Worm (Caenorhabditis elegans): ENCODE measurements around the gene bpnt-1.

bpnt-1 gene

DNA sequence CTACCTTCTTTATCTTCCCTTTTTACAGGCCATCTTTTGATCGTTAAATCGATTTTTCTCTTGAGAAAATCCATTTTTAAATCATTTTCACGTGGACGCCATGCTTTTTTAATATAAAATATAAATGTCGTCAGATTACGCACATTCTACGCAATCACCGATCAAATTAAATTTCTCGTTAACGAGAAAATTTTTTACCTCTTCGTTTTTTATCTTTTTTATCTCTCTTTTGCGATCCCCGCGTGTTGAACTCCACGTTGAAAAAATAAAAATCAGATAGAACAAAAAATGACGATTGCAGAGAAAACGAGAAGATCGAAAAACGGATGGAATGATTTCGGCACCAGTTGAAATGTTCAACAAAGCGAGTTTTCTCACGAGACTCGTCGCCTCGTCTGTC, at the start of gene bpnt-1:
Gene bpnt-1 (plus strand): TSS at position 301 of the 400 bp plus-strand sequence.
- TF ChIP-seq ceh-28 (tag; optimal IDR thresholded peaks at IDR 0.05) (peak; percentile 14), R02D3.7 (tag; optimal IDR thresholded peaks at IDR 0.05) (no peak)

DNA sequence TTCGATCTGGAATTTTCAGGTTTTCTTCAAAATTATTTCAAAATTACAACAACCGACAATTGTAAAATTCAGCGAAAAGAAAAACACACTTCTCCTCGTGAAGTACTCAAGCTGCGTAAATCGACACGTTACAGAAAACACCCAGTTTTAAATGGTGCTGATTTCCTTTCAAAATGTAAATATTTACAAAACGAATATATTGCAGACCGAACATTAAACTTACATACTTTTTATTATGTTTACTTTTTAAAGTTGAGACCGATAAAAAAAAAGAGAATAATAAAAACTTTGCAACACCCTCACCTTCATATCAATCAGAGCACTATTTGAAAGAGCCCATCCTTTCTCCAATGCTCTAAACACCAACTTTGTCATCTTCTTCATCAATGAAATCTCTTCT, 49.2 kb upstream of the bpnt-1 start:
- TF ChIP-seq jun-1 (tag; optimal IDR thresholded peaks at IDR 0.05) (no peak), ceh-16 (tag; optimal IDR thresholded peaks at IDR 0.05) (no peak), pha-4 (tag; optimal IDR thresholded peaks at IDR 0.05) (peak; percentile 78), nhr-23 (tag; optimal IDR thresholded peaks at IDR 0.05) (no peak), zag-1 (tag; optimal IDR thresholded peaks at IDR 0.05) (no peak), elt-2 (tag; optimal IDR thresholded peaks at IDR 0.05) (peak; percentile 0), nhr-28 (tag; optimal IDR thresholded peaks at IDR 0.05) (no peak), nhr-43 (tag; optimal IDR thresholded peaks at IDR 0.05; ENCODE audit: poor library complexity, severe bottlenecking) (no peak), nfya-1 (tag; optimal IDR thresholded peaks at IDR 0.05; ENCODE audit: insufficient read depth) (no peak)

DNA sequence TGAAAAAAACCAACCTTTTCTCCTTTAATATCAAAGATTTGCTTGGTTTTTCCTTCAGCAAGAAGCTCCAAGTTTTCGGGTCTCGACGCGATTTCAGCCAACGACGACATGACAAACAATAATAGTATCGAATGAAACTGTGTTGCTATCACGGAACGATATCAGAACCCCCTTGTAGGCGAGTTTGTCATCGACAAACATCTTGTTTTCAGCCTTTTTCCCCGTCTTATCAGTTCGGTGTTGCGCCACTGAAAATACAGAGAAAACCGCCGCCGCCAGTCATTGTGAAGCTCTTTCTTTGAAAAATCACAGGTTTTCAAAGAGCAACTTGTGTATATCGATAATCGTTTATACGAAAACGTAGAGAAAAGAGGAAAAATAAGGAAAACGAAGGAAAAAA, 47.6 kb upstream of the bpnt-1 start, which contains the start of gene paic-1:
Gene paic-1 (minus strand): TSS at position 120 of the 400 bp plus-strand sequence.
- no peak for TF ChIP-seq unc-62 (GFP tag; optimal IDR thresholded peaks at IDR 0.05)
- TF ChIP-seq nhr-43 (tag; optimal IDR thresholded peaks at IDR 0.05; ENCODE audit: poor library complexity, severe bottlenecking), result peak; percentile 21
- no peak for TF ChIP-seq mml-1 (tag; optimal IDR thresholded peaks at IDR 0.05)
- TF ChIP-seq nhr-12 (tag; optimal IDR thresholded peaks at IDR 0.05), result no peak
- no peak for TF ChIP-seq nhr-237 (tag; optimal IDR thresholded peaks at IDR 0.05)
- TF ChIP-seq nhr-11 (tag; optimal IDR thresholded peaks at IDR 0.05), result no peak
- no peak for TF ChIP-seq sea-2 (GFP tag; optimal IDR thresholded peaks at IDR 0.05)
- TF ChIP-seq elt-2 (tag; optimal IDR thresholded peaks at IDR 0.05), result peak; percentile 80
- peak; percentile 82 for TF ChIP-seq ama-1 (optimal IDR thresholded peaks at IDR 0.05)
- no peak for TF ChIP-seq nhr-77 (tag; optimal IDR thresholded peaks at IDR 0.05)
- no peak for TF ChIP-seq nfya-1 (tag; optimal IDR thresholded peaks at IDR 0.05; ENCODE audit: insufficient read depth)
- TF ChIP-seq zag-1 (tag; optimal IDR thresholded peaks at IDR 0.05), result no peak
- peak; percentile 32 for TF ChIP-seq pqm-1 (tag; optimal IDR thresholded peaks at IDR 0.05)
- TF ChIP-seq nhr-28 (tag; optimal IDR thresholded peaks at IDR 0.05), result no peak
- TF ChIP-seq ztf-11 (tag; optimal IDR thresholded peaks at IDR 0.05), result no peak
- no peak for TF ChIP-seq mdl-1 (tag; optimal IDR thresholded peaks at IDR 0.05)
- TF ChIP-seq skn-1 (tag; optimal IDR thresholded peaks at IDR 0.05), result peak; percentile 21
- no peak for TF ChIP-seq ceh-28 (tag; optimal IDR thresholded peaks at IDR 0.05)
- peak; percentile 24 for TF ChIP-seq pha-4 (tag; optimal IDR thresholded peaks at IDR 0.05)
- TF ChIP-seq daf-12 (tag; optimal IDR thresholded peaks at IDR 0.05), result no peak

DNA sequence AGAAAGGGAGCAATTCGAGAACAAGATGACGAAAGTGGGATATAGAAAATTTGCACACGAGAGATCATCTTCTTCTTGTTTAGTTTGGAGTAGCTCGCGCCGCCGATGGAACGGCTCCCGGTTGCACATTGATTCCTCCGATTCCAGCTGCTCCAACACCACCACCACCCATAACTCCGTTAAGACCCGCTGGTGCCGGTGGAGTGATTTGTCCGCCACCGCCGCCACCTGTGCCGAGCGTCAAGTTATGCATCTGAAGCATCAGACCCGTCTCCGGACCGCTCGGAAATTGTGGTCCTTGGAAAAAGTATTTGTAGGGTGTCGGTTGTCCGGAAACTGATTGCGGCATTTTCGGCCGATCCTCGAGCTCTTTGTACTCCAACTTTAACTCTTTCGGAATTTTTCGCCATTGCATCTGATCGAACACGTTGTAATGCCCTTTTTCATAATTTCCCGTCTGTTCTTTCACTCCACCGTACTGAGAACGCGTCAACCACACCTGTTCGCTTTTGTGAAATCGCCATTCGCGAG, 47.1 kb upstream of the bpnt-1 start:
- TF ChIP-seq nfya-1 (tag; optimal IDR thresholded peaks at IDR 0.05; ENCODE audit: insufficient read depth) (no peak), nhr-23 (tag; optimal IDR thresholded peaks at IDR 0.05) (no peak)

DNA sequence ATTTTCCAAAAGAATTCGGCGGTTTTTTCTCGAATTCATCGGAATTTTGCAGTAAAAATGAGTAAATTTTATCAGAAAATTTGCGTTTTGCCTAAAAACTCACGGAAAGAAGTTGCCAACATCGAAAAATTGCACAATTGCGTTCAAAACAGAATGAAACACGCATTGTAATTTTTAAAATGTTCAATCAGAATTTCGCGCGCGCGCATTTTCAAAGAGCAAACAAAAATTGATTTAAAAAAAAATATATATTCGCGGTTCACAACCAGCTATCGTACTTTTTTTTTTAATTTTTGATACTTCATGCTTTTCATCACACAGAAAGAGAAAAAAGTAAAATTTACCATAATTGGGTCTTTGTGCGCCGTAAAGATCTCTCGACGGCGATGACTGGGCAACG, 45.2 kb upstream of the bpnt-1 start:
- TF ChIP-seq R02D3.7 (tag; optimal IDR thresholded peaks at IDR 0.05) (no peak), jun-1 (tag; optimal IDR thresholded peaks at IDR 0.05) (no peak), egl-27 (tag; optimal IDR thresholded peaks at IDR 0.05) (no peak), nhr-76 (tag; optimal IDR thresholded peaks at IDR 0.05) (no peak), lin-39 (tag; optimal IDR thresholded peaks at IDR 0.05) (no peak), nhr-43 (tag; optimal IDR thresholded peaks at IDR 0.05; ENCODE audit: poor library complexity, severe bottlenecking) (no peak), lsy-12 (tag; optimal IDR thresholded peaks at IDR 0.05) (no peak), ceh-28 (tag; optimal IDR thresholded peaks at IDR 0.05) (no peak)

DNA sequence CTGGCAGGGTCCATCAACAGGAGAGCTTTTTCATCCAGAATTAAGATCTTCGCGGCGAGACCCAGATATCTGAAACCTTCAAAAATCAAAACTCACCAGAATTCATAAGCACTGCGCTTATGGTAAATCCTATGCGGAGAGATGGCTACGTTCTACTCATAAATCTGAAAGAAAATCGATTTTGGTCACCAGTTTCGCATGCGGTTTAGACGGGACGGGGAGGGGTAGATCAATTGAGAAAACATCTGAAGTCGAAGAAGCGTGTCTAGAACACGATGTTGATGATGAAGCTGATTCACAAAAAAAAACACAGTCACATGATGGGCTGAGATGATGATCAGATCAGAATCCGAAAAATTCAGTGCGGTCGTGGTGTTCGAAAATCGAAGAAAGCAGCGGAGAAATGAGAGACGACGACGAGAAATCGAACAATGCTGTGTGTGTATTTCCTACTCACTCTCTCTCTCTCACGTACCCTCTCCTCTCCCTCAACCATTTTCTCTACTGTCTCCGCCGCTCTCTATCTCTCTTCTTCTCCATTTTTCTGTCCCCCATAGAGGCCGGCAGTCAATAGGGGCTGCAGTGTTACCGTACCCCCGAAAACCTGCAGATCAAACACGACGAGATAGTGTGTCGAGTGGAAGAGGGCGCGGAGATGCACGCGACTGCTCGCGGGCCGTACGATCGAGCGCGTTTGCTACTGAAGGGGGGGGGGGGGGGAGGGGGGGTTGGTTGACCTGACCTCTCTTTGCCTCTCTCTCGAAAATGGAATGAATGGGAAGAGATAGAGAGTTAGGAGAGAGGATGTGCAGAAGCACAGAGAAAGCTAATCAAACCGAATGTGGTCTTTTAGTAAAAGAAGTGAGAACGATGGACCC, 43.5 kb upstream of the bpnt-1 start, which contains the start of gene ntl-2:
Gene ntl-2 (minus strand): TSS at position 171 of the 878 bp plus-strand sequence.
- no peak for TF ChIP-seq nhr-28 (tag; optimal IDR thresholded peaks at IDR 0.05)
- TF ChIP-seq ceh-82 (tag; optimal IDR thresholded peaks at IDR 0.05), result peak; percentile 91
- peak; percentile 29 for TF ChIP-seq daf-12 (tag; optimal IDR thresholded peaks at IDR 0.05)
- TF ChIP-seq fkh-10 (GFP tag; optimal IDR thresholded peaks at IDR 0.05), result peak; percentile 67
- no peak for TF ChIP-seq sea-2 (GFP tag; optimal IDR thresholded peaks at IDR 0.05)
- TF ChIP-seq mdl-1 (tag; optimal IDR thresholded peaks at IDR 0.05), result peak; percentile 87
- peak; percentile 78 for TF ChIP-seq tbx-2 (tag; optimal IDR thresholded peaks at IDR 0.05)
- TF ChIP-seq nfya-1 (tag; optimal IDR thresholded peaks at IDR 0.05; ENCODE audit: insufficient read depth), result peak; percentile 99
- TF ChIP-seq ztf-11 (tag; optimal IDR thresholded peaks at IDR 0.05), result no peak
- peak; percentile 66 for TF ChIP-seq unc-62 (GFP tag; optimal IDR thresholded peaks at IDR 0.05)
- TF ChIP-seq nhr-11 (tag; optimal IDR thresholded peaks at IDR 0.05), result peak; percentile 61
- TF ChIP-seq nhr-67 (tag; optimal IDR thresholded peaks at IDR 0.05), result no peak
- peak; percentile 80 for TF ChIP-seq egl-27 (tag; optimal IDR thresholded peaks at IDR 0.05)
- peak; percentile 64 for TF ChIP-seq zag-1 (tag; optimal IDR thresholded peaks at IDR 0.05)
- TF ChIP-seq nhr-43 (tag; optimal IDR thresholded peaks at IDR 0.05; ENCODE audit: poor library complexity, severe bottlenecking), result peak; percentile 87
- peak; percentile 83 for TF ChIP-seq R02D3.7 (tag; optimal IDR thresholded peaks at IDR 0.05)
- peak; percentile 97 for TF ChIP-seq ZK546.5 (tag; optimal IDR thresholded peaks at IDR 0.05)
- TF ChIP-seq nhr-12 (tag; optimal IDR thresholded peaks at IDR 0.05), result no peak
- TF ChIP-seq mml-1 (tag; optimal IDR thresholded peaks at IDR 0.05), result no peak
- TF ChIP-seq ceh-16 (tag; optimal IDR thresholded peaks at IDR 0.05), result no peak
- peak; percentile 98 for TF ChIP-seq elt-2 (tag; optimal IDR thresholded peaks at IDR 0.05)
- peak; percentile 64 for TF ChIP-seq fos-1 (tag; optimal IDR thresholded peaks at IDR 0.05)
- peak; percentile 95 for TF ChIP-seq hmg-11 (tag; optimal IDR thresholded peaks at IDR 0.05)
- peak; percentile 58 for TF ChIP-seq nhr-77 (tag; optimal IDR thresholded peaks at IDR 0.05)
- TF ChIP-seq elt-1 (tag; optimal IDR thresholded peaks at IDR 0.05), result peak; percentile 69

Measured in whole organism, L3 larva.